Worm (Caenorhabditis elegans) whole organism, early embryonic: ENCODE measurements around the gene H12D21.9.

Experiments used
- B0310.2 ChIP-seq: sonication (generic microtip); optimal IDR thresholded peaks from 2 replicates; lab custom pipeline; 2016; ENCODE audit warnings: mild to moderate bottlenecking, missing genetic modification characterization, missing compliant biosample characterization
- flt-1 ChIP-seq: fragments of 200-800 bp; sonication (Bioruptor generic); IDR thresholded peaks from 2 replicates; pipeline ENCODE4 v1.3.6; 2022; ENCODE audit warnings: missing genetic modification characterization, missing compliant biosample characterization
- hmbx-1 ChIP-seq: sonication (generic microtip); optimal IDR thresholded peaks from 2 replicates; lab custom pipeline; 2016; ENCODE audit warnings: mild to moderate bottlenecking, missing genetic modification characterization, missing compliant biosample characterization

DNA sequence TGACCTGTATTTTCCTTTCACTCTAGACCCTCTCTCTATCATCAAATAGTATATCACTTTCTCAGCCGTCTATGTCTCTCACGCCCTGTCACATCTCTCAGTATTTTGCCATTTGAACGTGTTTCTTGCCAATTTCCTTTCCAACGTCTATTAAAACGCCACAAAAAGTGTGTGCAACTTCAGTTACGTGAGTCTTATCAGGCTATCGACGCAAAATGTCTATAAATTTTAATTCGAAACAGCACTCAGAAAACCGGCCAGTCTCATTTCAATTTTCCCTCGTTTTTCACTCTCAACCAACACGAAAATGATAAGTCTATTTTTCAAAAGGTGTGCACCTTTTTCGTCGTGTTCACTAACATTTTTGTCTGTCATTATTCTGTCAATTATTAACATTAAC is 13.7 kb downstream of the H12D21.9 start, which contains the start of gene mpst-3:
- TF ChIP-seq hmbx-1 (tag; lab: Kevin White, UChicago) (no peak), B0310.2 (no peak), flt-1 (no peak)
